Worm (Caenorhabditis elegans) whole organism, L3 larva: ENCODE data around the gene mbr-1.

Experiments
- ZK546.5 ChIP-seq: sonication (generic microtip); optimal IDR thresholded peaks from 2 replicates; lab custom pipeline; 2017; ENCODE audit warnings: missing biosample characterization, missing genetic modification characterization
- aly-2 ChIP-seq: fragments of 150-350 bp; optimal IDR thresholded peaks from 2 replicates; lab custom pipeline; 2014; ENCODE audit warnings: missing biosample characterization, missing genetic modification characterization
- ama-1 ChIP-seq: fragments of 150-350 bp; optimal IDR thresholded peaks from 2 replicates; lab custom pipeline; 2018
- ceh-28 ChIP-seq: fragments of 150-350 bp; optimal IDR thresholded peaks from 2 replicates; lab custom pipeline; 2014; ENCODE audit warnings: missing biosample characterization, missing genetic modification reagents, missing genetic modification characterization
- ceh-82 ChIP-seq: fragments of 150-350 bp; optimal IDR thresholded peaks from 2 replicates; lab custom pipeline; 2014; ENCODE audit warnings: missing biosample characterization, missing genetic modification characterization
- ceh-9 ChIP-seq: sonication (generic microtip); optimal IDR thresholded peaks from 2 replicates; lab custom pipeline; 2018; ENCODE audit warnings: missing biosample characterization, missing genetic modification characterization
- daf-12 ChIP-seq: fragments of 150-350 bp; optimal IDR thresholded peaks from 2 replicates; lab custom pipeline; 2014; ENCODE audit warnings: missing biosample characterization, missing genetic modification reagents, missing genetic modification characterization
- egl-27 ChIP-seq: sonication (generic microtip); optimal IDR thresholded peaks from 4 replicates; lab custom pipeline; 2017; ENCODE audit warnings: missing biosample characterization, missing genetic modification reagents, missing genetic modification characterization
- egl-5 ChIP-seq: fragments of 150-350 bp; optimal IDR thresholded peaks from 2 replicates; lab custom pipeline; 2017; ENCODE audit warnings: missing biosample characterization, missing genetic modification reagents, missing genetic modification characterization, inconsistent platforms
- elt-1 ChIP-seq: fragments of 150-350 bp; optimal IDR thresholded peaks from 2 replicates; lab custom pipeline; 2014; ENCODE audit warnings: missing biosample characterization, missing genetic modification characterization
- elt-2 ChIP-seq: sonication (generic microtip); optimal IDR thresholded peaks from 2 replicates; lab custom pipeline; 2016; ENCODE audit warnings: missing genetic modification reagents, mild to moderate bottlenecking, missing genetic modification characterization, missing compliant biosample characterization
- elt-3 ChIP-seq, 3 experiments: fragments of 150-350 bp in 1 of 3; sonication (generic microtip) in 2 of 3; optimal IDR thresholded peaks; 2 replicates in 2 of 3; 4 replicates in 1 of 3; lab custom pipeline; 2014 to 2017; ENCODE audit warnings: missing biosample characterization in 3 of 3, missing genetic modification characterization in 3 of 3
- eor-1 ChIP-seq, 2 experiments: fragments of 150-350 bp; optimal IDR thresholded peaks; 2 replicates each; lab custom pipeline; 2014 to 2018; ENCODE audit warnings: missing biosample characterization in 2 of 2, missing genetic modification characterization in 2 of 2
- fkh-2 ChIP-seq: fragments of 150-350 bp; optimal IDR thresholded peaks from 2 replicates; lab custom pipeline; 2014; ENCODE audit warnings: missing biosample characterization, missing genetic modification reagents, missing genetic modification characterization
- fos-1 ChIP-seq: fragments of 150-350 bp; optimal IDR thresholded peaks from 2 replicates; lab custom pipeline; 2014; ENCODE audit warnings: missing biosample characterization, missing genetic modification characterization
- hmg-11 ChIP-seq: sonication (generic microtip); optimal IDR thresholded peaks from 2 replicates; lab custom pipeline; 2016; ENCODE audit warnings: missing genetic modification characterization, missing compliant biosample characterization
- jun-1 ChIP-seq: fragments of 150-350 bp; optimal IDR thresholded peaks from 2 replicates; lab custom pipeline; 2014; ENCODE audit warnings: missing biosample characterization, missing genetic modification reagents, missing genetic modification characterization
- lin-15B ChIP-seq: fragments of 150-350 bp; optimal IDR thresholded peaks from 2 replicates; lab custom pipeline; 2014; ENCODE audit warnings: missing biosample characterization, missing genetic modification characterization
- lin-39 ChIP-seq: fragments of 150-350 bp; optimal IDR thresholded peaks from 2 replicates; lab custom pipeline; 2018; ENCODE audit warnings: missing biosample characterization, missing genetic modification reagents, missing genetic modification characterization
- lsy-12 ChIP-seq: sonication (generic microtip); optimal IDR thresholded peaks from 2 replicates; lab custom pipeline; 2016; ENCODE audit warnings: mild to moderate bottlenecking, missing genetic modification characterization, missing compliant biosample characterization
- mdl-1 ChIP-seq: fragments of 150-350 bp; optimal IDR thresholded peaks from 2 replicates; lab custom pipeline; 2014; ENCODE audit warnings: missing biosample characterization, missing genetic modification characterization
- mml-1 ChIP-seq: fragments of 150-350 bp; sonication (generic microtip); optimal IDR thresholded peaks from 3 replicates; lab custom pipeline; 2014; ENCODE audit warnings: missing biosample characterization, missing genetic modification characterization
- nfya-1 ChIP-seq: sonication (generic microtip); optimal IDR thresholded peaks from 2 replicates; lab custom pipeline; 2017; ENCODE audit warnings: missing genetic modification characterization, mild to moderate bottlenecking, missing compliant biosample characterization, antibody characterized with exemption, moderate library complexity; ENCODE audit not compliant: insufficient read depth
- nhr-23 ChIP-seq: fragments of 150-350 bp; optimal IDR thresholded peaks from 2 replicates; lab custom pipeline; 2014; ENCODE audit warnings: missing biosample characterization, missing genetic modification reagents, missing genetic modification characterization
- nhr-237 ChIP-seq: fragments of 150-350 bp; optimal IDR thresholded peaks from 2 replicates; lab custom pipeline; 2014; ENCODE audit warnings: missing biosample characterization, missing genetic modification characterization
- nhr-25 ChIP-seq: sonication (generic microtip); optimal IDR thresholded peaks from 2 replicates; lab custom pipeline; 2017; ENCODE audit warnings: missing biosample characterization, missing genetic modification characterization
- nhr-43 ChIP-seq: sonication (generic microtip); optimal IDR thresholded peaks from 2 replicates; lab custom pipeline; 2016; ENCODE audit warnings: mild to moderate bottlenecking, missing genetic modification characterization, missing compliant biosample characterization; ENCODE audit not compliant: poor library complexity, severe bottlenecking
- pha-4 ChIP-seq: fragments of 150-350 bp; optimal IDR thresholded peaks from 2 replicates; lab custom pipeline; 2014; ENCODE audit warnings: missing biosample characterization, missing genetic modification reagents, missing genetic modification characterization
- pqm-1 ChIP-seq: fragments of 150-350 bp; optimal IDR thresholded peaks from 2 replicates; lab custom pipeline; 2017; ENCODE audit warnings: missing biosample characterization, missing genetic modification characterization, inconsistent platforms
- skn-1 ChIP-seq: fragments of 150-350 bp; optimal IDR thresholded peaks from 2 replicates; lab custom pipeline; 2014; ENCODE audit warnings: missing biosample characterization, missing genetic modification characterization
- snpc-4 ChIP-seq: fragments of 150-350 bp; optimal IDR thresholded peaks from 2 replicates; lab custom pipeline; 2014; ENCODE audit warnings: missing biosample characterization, missing genetic modification characterization
- tbx-2 ChIP-seq: sonication (generic microtip); optimal IDR thresholded peaks from 2 replicates; lab custom pipeline; 2016; ENCODE audit warnings: mild to moderate bottlenecking, missing genetic modification characterization, missing compliant biosample characterization
- unc-39 ChIP-seq: sonication (generic microtip); optimal IDR thresholded peaks from 4 replicates; lab custom pipeline; 2017; ENCODE audit warnings: missing biosample characterization, missing genetic modification characterization
- zag-1 ChIP-seq: fragments of 150-350 bp; optimal IDR thresholded peaks from 2 replicates; lab custom pipeline; 2014; ENCODE audit warnings: missing biosample characterization, missing genetic modification characterization
- ztf-11 ChIP-seq: fragments of 150-350 bp; optimal IDR thresholded peaks from 2 replicates; lab custom pipeline; 2014; ENCODE audit warnings: missing biosample characterization, missing genetic modification characterization
- ztf-4 ChIP-seq: fragments of 150-350 bp; optimal IDR thresholded peaks from 2 replicates; lab custom pipeline; 2014; ENCODE audit warnings: missing biosample characterization, missing genetic modification characterization

The mbr-1 gene

DNA sequence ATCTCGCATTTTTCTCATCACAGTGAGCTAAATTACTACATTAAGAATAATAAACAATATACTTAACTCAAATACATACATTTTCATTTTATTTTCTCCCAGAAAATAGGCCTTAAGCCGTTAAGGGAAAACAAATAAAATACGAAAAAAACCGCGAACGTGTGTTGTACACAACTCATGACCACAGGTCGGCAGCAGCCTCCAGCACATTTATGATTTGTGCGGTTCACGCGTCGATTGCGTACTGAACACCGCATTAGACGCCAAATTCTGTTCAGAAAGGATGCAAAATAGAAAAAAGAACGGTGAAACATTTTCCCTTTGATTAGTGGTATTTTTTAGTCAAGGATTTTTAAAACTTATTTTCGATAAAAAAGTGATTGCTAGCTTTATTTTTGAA, 42.7 kb downstream of the mbr-1 start:
- TF ChIP-seq unc-39 (no peak), hmg-11 (tag; lab: Kevin White, UChicago) (peak; percentile 50), snpc-4 (peak; percentile 20), elt-1 (tag; lab: Kevin White, UChicago) (no peak), pha-4 (tag; lab: Kevin White, UChicago) (peak; percentile 97), pqm-1 (tag; lab: Kevin White, UChicago) (peak; percentile 15), mdl-1 (no peak), zag-1 (tag; lab: Kevin White, UChicago) (no peak), elt-2 (tag; lab: Kevin White, UChicago) (peak; percentile 52), jun-1 (tag; lab: Kevin White, UChicago) (peak; percentile 3), nfya-1 (tag; lab: Kevin White, UChicago) (peak; percentile 39), lin-39 (tag; lab: Kevin White, UChicago) (peak; percentile 46), nhr-23 (tag; lab: Kevin White, UChicago) (peak; percentile 10)

DNA sequence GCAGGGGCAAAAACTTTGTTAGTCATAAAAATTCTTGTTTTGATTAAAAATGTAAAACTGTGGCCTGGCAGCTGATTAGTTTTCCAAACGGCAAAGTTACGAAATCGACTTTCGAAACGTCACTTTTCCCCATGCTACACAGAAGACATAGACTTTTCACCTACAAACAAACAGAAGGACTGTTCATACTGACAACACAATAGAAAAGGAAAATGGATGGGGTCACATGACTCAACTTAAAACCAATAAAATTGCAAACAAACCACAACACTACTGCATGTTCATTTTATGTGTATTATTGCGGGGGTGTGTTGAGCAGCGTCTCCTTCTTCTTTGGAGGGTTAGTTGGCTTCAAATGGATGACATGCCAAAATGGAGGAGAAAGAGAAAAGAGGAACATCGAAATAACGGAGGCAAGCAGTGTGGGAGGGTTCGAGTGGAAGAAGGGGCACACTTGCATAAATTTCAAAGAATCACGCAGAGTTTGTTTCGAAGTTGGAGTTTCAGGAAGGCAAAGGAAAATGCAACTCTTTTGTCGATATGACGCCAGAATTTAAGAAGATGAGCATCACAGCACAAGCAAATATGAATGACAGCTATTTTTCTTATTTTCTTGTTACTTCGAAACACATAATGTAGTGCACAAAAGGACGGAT, 43.6 kb downstream of the mbr-1 start:
- peak; percentile 74 for TF ChIP-seq lin-39 (tag; lab: Kevin White, UChicago)
- no peak for TF ChIP-seq ceh-28 (tag; lab: Kevin White, UChicago)
- peak; percentile 68 for TF ChIP-seq nhr-25 (tag; lab: Kevin White, UChicago)
- TF ChIP-seq hmg-11 (tag; lab: Kevin White, UChicago), result no peak
- no peak for TF ChIP-seq daf-12 (tag; lab: Kevin White, UChicago)
- TF ChIP-seq egl-27 (tag; lab: Kevin White, UChicago), result peak; percentile 42
- TF ChIP-seq nfya-1 (tag; lab: Kevin White, UChicago), result peak; percentile 40
- no peak for TF ChIP-seq aly-2
- TF ChIP-seq pqm-1 (tag; lab: Kevin White, UChicago), result peak; percentile 37
- peak; percentile 98 for TF ChIP-seq egl-5 (tag; lab: Kevin White, UChicago)
- no peak for TF ChIP-seq mml-1 (tag; lab: Kevin White, UChicago)
- peak; percentile 1 for TF ChIP-seq lsy-12 (tag; lab: Kevin White, UChicago)
- TF ChIP-seq ZK546.5 (tag; lab: Kevin White, UChicago), result no peak
- peak; percentile 1 for TF ChIP-seq elt-2 (tag; lab: Kevin White, UChicago)
- TF ChIP-seq jun-1 (tag; lab: Kevin White, UChicago), result no peak
- TF ChIP-seq nhr-43 (tag; lab: Kevin White, UChicago), result peak; percentile 57
- TF ChIP-seq elt-3 (tag; optimal IDR thresholded peaks at IDR 0.05; lab: Kevin White, UChicago), result no peak
- peak; percentile 33 for TF ChIP-seq ama-1 (lab: Kevin White, UChicago)
- TF ChIP-seq fos-1, result no peak
- peak; percentile 27 for TF ChIP-seq nhr-23 (tag; lab: Kevin White, UChicago)
- TF ChIP-seq pha-4 (tag; lab: Kevin White, UChicago), result peak; percentile 96
- TF ChIP-seq, all 47 proteins: peak for 12

DNA sequence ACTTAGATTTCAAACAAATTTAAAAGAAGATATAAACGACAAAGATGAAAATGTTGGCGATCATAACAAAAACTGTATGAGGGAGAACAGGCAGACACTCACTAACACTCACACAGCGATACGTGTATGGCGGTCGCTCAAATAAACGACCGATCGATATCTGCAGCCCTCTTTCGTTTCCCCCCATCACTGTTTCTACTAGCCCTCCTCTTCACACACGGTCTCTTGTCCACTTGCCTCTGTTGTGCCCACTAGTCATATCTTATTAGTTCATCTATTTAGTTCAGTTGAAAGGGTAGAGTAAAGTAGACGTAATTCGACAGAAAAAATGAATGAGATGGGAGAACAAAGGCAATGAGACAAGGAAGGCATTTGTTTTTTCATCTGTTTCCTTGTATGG, 44.3 kb downstream of the mbr-1 start:
- peak; percentile 56 for TF ChIP-seq nfya-1 (tag; lab: Kevin White, UChicago)
- no peak for TF ChIP-seq ceh-82 (tag; lab: Kevin White, UChicago)
- TF ChIP-seq lin-39 (tag; lab: Kevin White, UChicago), result peak; percentile 10
- peak; percentile 6 for TF ChIP-seq nhr-43 (tag; lab: Kevin White, UChicago)
- peak; percentile 60 for TF ChIP-seq elt-1 (tag; lab: Kevin White, UChicago)
- TF ChIP-seq lin-15B, result no peak
- peak; percentile 77 for TF ChIP-seq hmg-11 (tag; lab: Kevin White, UChicago)
- TF ChIP-seq nhr-237 (tag; lab: Kevin White, UChicago), result no peak
- no peak for TF ChIP-seq ama-1 (lab: Kevin White, UChicago)
- peak; percentile 14 for TF ChIP-seq tbx-2 (tag; lab: Kevin White, UChicago)
- peak in 1 of 3 experiments; percentile 43 for TF ChIP-seq elt-3 (tag; optimal IDR thresholded peaks at IDR 0.05; lab: Kevin White, UChicago)
- TF ChIP-seq ZK546.5 (tag; lab: Kevin White, UChicago), result no peak
- no peak for TF ChIP-seq daf-12 (tag; lab: Kevin White, UChicago)
- peak; percentile 56 for TF ChIP-seq pha-4 (tag; lab: Kevin White, UChicago)
- peak; percentile 79 for TF ChIP-seq nhr-23 (tag; lab: Kevin White, UChicago)
- TF ChIP-seq egl-5 (tag; lab: Kevin White, UChicago), result no peak
- peak; percentile 11 for TF ChIP-seq ztf-4 (tag; lab: Kevin White, UChicago)
- TF ChIP-seq nhr-25 (tag; lab: Kevin White, UChicago), result peak; percentile 69
- TF ChIP-seq jun-1 (tag; lab: Kevin White, UChicago), result no peak
- TF ChIP-seq ceh-28 (tag; lab: Kevin White, UChicago), result peak; percentile 81
- peak; percentile 20 for TF ChIP-seq elt-2 (tag; lab: Kevin White, UChicago)

DNA sequence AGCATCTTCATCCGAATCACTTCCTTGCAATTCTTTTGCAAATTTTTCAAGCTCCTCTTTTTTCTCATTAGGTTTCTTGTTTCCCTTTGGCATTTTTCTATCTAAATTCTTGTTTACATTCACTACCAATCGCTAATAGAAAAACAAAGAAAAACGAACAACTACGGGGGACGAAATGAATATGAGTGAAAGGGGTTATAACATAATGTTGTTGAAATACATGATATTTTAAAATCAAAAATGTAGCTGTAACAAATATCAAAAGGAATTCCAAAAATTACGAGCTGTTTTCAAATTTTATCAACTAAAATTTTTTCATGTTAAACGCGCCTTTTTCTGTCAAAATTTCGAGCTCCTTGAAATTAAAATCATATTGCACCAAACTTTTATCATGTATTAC, 44.8 kb downstream of the mbr-1 start, which contains the start of gene F13E6.1:
TSS of gene F13E6.1 (minus strand) at position 101 of the 400 bp plus-strand sequence.
- no peak for TF ChIP-seq ZK546.5 (tag; lab: Kevin White, UChicago)
- no peak for TF ChIP-seq zag-1 (tag; lab: Kevin White, UChicago)
- no peak for TF ChIP-seq tbx-2 (tag; lab: Kevin White, UChicago)
- TF ChIP-seq fkh-2 (tag; lab: Kevin White, UChicago), result no peak
- no peak for TF ChIP-seq snpc-4
- no peak for TF ChIP-seq ztf-11
- no peak for TF ChIP-seq eor-1 (tag; optimal IDR thresholded peaks at IDR 0.05; lab: Kevin White, UChicago)
- no peak for TF ChIP-seq ceh-9
- no peak for TF ChIP-seq skn-1
